Fruit fly (Drosophila melanogaster): Measurements from ENCODE around the gene Tdrd3.
A peak's percentile ranks its signal among the peaks of the same experiment; 100 is the strongest.

The Tdrd3 gene

dm6 chr3L:14759097-14759795, 27.3 kb upstream of the Tdrd3 start (continued):
- peak; percentile 100 for TF ChIP-seq CG10979 (tag; optimal IDR thresholded peaks at IDR 0.05)
- peak; percentile 90 for TF ChIP-seq CG7928 (GFP tag; optimal IDR thresholded peaks at IDR 0.05)
- peak; percentile 99 for TF ChIP-seq CG13624 (GFP tag; optimal IDR thresholded peaks at IDR 0.05)
- peak; percentile 99 for TF ChIP-seq CG18476 (GFP tag; optimal IDR thresholded peaks at IDR 0.05)
- peak; percentile 100 for TF ChIP-seq row (GFP tag; IDR thresholded peaks at IDR 0.05)
- TF ChIP-seq CG1792 (GFP tag; optimal IDR thresholded peaks at IDR 0.05), result peak; percentile 98
- TF ChIP-seq D19A (tag; optimal IDR thresholded peaks at IDR 0.05), result peak; percentile 98
- peak; percentile 93 for TF ChIP-seq btn (GFP tag; optimal IDR thresholded peaks at IDR 0.05)
- TF ChIP-seq CG4328 (GFP tag; optimal IDR thresholded peaks at IDR 0.05), result peak; percentile 100
- TF ChIP-seq Atf6 (GFP tag; IDR thresholded peaks at IDR 0.05), result peak; percentile 100
- no peak for TF ChIP-seq unc-4 (GFP tag; IDR thresholded peaks at IDR 0.05; ENCODE audit: partially characterized antibody)
- peak; percentile 100 for TF ChIP-seq CG4707 (GFP tag; optimal IDR thresholded peaks at IDR 0.05)
- peak; percentile 100 for TF ChIP-seq gcm (GFP tag; optimal IDR thresholded peaks at IDR 0.05)
- peak; percentile 85 for TF ChIP-seq CG14965 (GFP tag; optimal IDR thresholded peaks at IDR 0.05; ENCODE audit: borderline replicate concordance)
- peak; percentile 100 for TF ChIP-seq ATbp (GFP tag; optimal IDR thresholded peaks at IDR 0.05)
- no peak for TF ChIP-seq Doc3 (GFP tag; IDR thresholded peaks at IDR 0.05; ENCODE audit: partially characterized antibody)
- TF ChIP-seq Asciz (GFP tag; optimal IDR thresholded peaks at IDR 0.05), result peak; percentile 100
- peak; percentile 100 for TF ChIP-seq CG1529 (GFP tag; optimal IDR thresholded peaks at IDR 0.05)
- TF ChIP-seq CG33213 (GFP tag; optimal IDR thresholded peaks at IDR 0.05), result peak; percentile 97
- TF ChIP-seq fd3F (GFP tag; optimal IDR thresholded peaks at IDR 0.05), result peak; percentile 100
- peak; percentile 100 for TF ChIP-seq CG33557 (GFP tag; optimal IDR thresholded peaks at IDR 0.05)
- peak; percentile 99 for TF ChIP-seq sens-2 (GFP tag; IDR thresholded peaks at IDR 0.05)
- TF ChIP-seq trem (tag; optimal IDR thresholded peaks at IDR 0.05), result peak; percentile 98
- TF ChIP-seq ind (GFP tag; optimal IDR thresholded peaks at IDR 0.05), result peak; percentile 99
- TF ChIP-seq Dip3 (GFP tag; optimal IDR thresholded peaks at IDR 0.05), result peak; percentile 99
- peak; percentile 100 for TF ChIP-seq Dbx (GFP tag; IDR thresholded peaks at IDR 0.05)
- TF ChIP-seq eyg (GFP tag; optimal IDR thresholded peaks at IDR 0.05), result peak; percentile 98
- no peak for TF ChIP-seq D (optimal IDR thresholded peaks at IDR 0.05)
- TF ChIP-seq D (GFP tag; optimal IDR thresholded peaks at IDR 0.05), result peak; percentile 100
- TF ChIP-seq HLHmδ (GFP tag; optimal IDR thresholded peaks at IDR 0.05), result peak; percentile 70
- peak; percentile 99 for TF ChIP-seq CG12155 (GFP tag; optimal IDR thresholded peaks at IDR 0.05)
- peak; percentile 100 for TF ChIP-seq YL-1 (GFP tag; optimal IDR thresholded peaks at IDR 0.05)
- TF ChIP-seq gfzf (GFP tag; optimal IDR thresholded peaks at IDR 0.05), result peak; percentile 28
- peak; percentile 99 for TF ChIP-seq CG12071 (GFP tag; optimal IDR thresholded peaks at IDR 0.05)
- peak; percentile 99 for TF ChIP-seq B-H1 (GFP tag; IDR thresholded peaks at IDR 0.05)
- TF ChIP-seq E2f1 (GFP tag; IDR thresholded peaks at IDR 0.05), result peak; percentile 100
- TF ChIP-seq cad (GFP tag; optimal IDR thresholded peaks at IDR 0.05), result no peak
- peak; percentile 100 for TF ChIP-seq CG12391 (tag; optimal IDR thresholded peaks at IDR 0.05)
- peak; percentile 73 for TF ChIP-seq CG3163 (GFP tag; optimal IDR thresholded peaks at IDR 0.05)
- TF ChIP-seq CG2199 (GFP tag; IDR thresholded peaks at IDR 0.05), result peak; percentile 96
- peak; percentile 99 for TF ChIP-seq Gug (GFP tag; IDR thresholded peaks at IDR 0.05)
- TF ChIP-seq CrebB (tag; optimal IDR thresholded peaks at IDR 0.05), result peak; percentile 99
- TF ChIP-seq toy (GFP tag; IDR thresholded peaks at IDR 0.05), result peak; percentile 99
- peak; percentile 100 for TF ChIP-seq CG17385 (GFP tag; optimal IDR thresholded peaks at IDR 0.05)
- peak; percentile 99 for TF ChIP-seq exex (tag; optimal IDR thresholded peaks at IDR 0.05)
- TF ChIP-seq CG7556 (GFP tag; optimal IDR thresholded peaks at IDR 0.05), result peak; percentile 100
- peak; percentile 94 for TF ChIP-seq CG30020 (tag; optimal IDR thresholded peaks at IDR 0.05)
- peak; percentile 98 for TF ChIP-seq CkIIα-i1 (GFP tag; IDR thresholded peaks at IDR 0.05)
- TF ChIP-seq Rfx (GFP tag; IDR thresholded peaks at IDR 0.05), result peak; percentile 100
- TF ChIP-seq CG5245 (GFP tag; optimal IDR thresholded peaks at IDR 0.05), result peak; percentile 99
